Worm (Caenorhabditis elegans) whole organism, L1 larva: ENCODE data around the gene srv-5.

Source experiments
- C04F5.9 ChIP-seq: sonication (generic microtip); optimal IDR thresholded peaks from 2 replicates; lab custom pipeline; 2016; ENCODE audit warnings: missing genetic modification characterization, missing compliant biosample characterization
- F16B12.6 ChIP-seq: fragments of 150-350 bp; optimal IDR thresholded peaks from 2 replicates; lab custom pipeline; 2014; ENCODE audit warnings: missing biosample characterization, missing genetic modification characterization
- ama-1 ChIP-seq: fragments of 150-350 bp; optimal IDR thresholded peaks from 2 replicates; lab custom pipeline; 2014
- blmp-1 ChIP-seq: fragments of 150-350 bp; optimal IDR thresholded peaks from 2 replicates; lab custom pipeline; 2014; ENCODE audit warnings: missing biosample characterization, missing genetic modification characterization
- ceh-88 ChIP-seq: fragments of 200-800 bp; sonication (Bioruptor generic); IDR thresholded peaks from 2 replicates; pipeline ENCODE4 v1.3.6; 2022; ENCODE audit warnings: missing genetic modification characterization, missing compliant biosample characterization
- ces-1 ChIP-seq: fragments of 150-350 bp; optimal IDR thresholded peaks from 2 replicates; lab custom pipeline; 2014; ENCODE audit warnings: missing biosample characterization, missing genetic modification reagents, missing genetic modification characterization
- efl-3 ChIP-seq: fragments of 200-800 bp; sonication (Bioruptor generic); optimal IDR thresholded peaks from 2 replicates; lab custom pipeline; 2018; ENCODE audit warnings: mild to moderate bottlenecking, missing genetic modification characterization, missing compliant biosample characterization
- elt-2 ChIP-seq: sonication (generic microtip); optimal IDR thresholded peaks from 2 replicates; lab custom pipeline; 2016; ENCODE audit warnings: missing genetic modification characterization, mild to moderate bottlenecking, inconsistent platforms, missing compliant biosample characterization, missing genetic modification reagents
- fkh-10 ChIP-seq: sonication (generic microtip); optimal IDR thresholded peaks from 2 replicates; lab custom pipeline; 2017; ENCODE audit warnings: missing biosample characterization, missing genetic modification reagents, missing genetic modification characterization
- fos-1 ChIP-seq: fragments of 150-350 bp; optimal IDR thresholded peaks from 2 replicates; lab custom pipeline; 2014; ENCODE audit warnings: missing biosample characterization, missing genetic modification characterization
- grh-1 ChIP-seq: fragments of 200-800 bp; sonication (Bioruptor generic); IDR thresholded peaks from 2 replicates; pipeline ENCODE4 v1.3.6; 2022; ENCODE audit warnings: missing genetic modification reagents, missing genetic modification characterization, missing compliant biosample characterization
- irx-1 ChIP-seq: sonication (generic microtip); optimal IDR thresholded peaks from 2 replicates; lab custom pipeline; 2016; ENCODE audit warnings: missing genetic modification characterization, missing compliant biosample characterization
- isw-1 ChIP-seq: fragments of 200-800 bp; sonication (Bioruptor generic); IDR thresholded peaks from 2 replicates; pipeline ENCODE4 v1.3.6; 2022; ENCODE audit warnings: missing genetic modification characterization, missing compliant biosample characterization
- lin-14 ChIP-seq: fragments of 200-800 bp; sonication (Bioruptor generic); optimal IDR thresholded peaks from 2 replicates; lab custom pipeline; 2018; ENCODE audit warnings: mild to moderate bottlenecking, missing genetic modification characterization, moderate library complexity, missing compliant biosample characterization
- lin-15B ChIP-seq: fragments of 150-350 bp; sonication (generic microtip); optimal IDR thresholded peaks from 3 replicates; lab custom pipeline; 2014; ENCODE audit warnings: missing biosample characterization, missing genetic modification characterization
- lin-35 ChIP-seq, 2 experiments: fragments of 150-350 bp; optimal IDR thresholded peaks; 2 replicates each; lab custom pipeline; 2014; ENCODE audit warnings: missing biosample characterization in 2 of 2, missing genetic modification characterization in 2 of 2, missing genetic modification reagents in 2 of 2
- lin-39 ChIP-seq: fragments of 150-350 bp; optimal IDR thresholded peaks from 2 replicates; lab custom pipeline; 2014; ENCODE audit warnings: missing biosample characterization, missing genetic modification reagents, missing genetic modification characterization
- lir-3 ChIP-seq: sonication (generic microtip); optimal IDR thresholded peaks from 2 replicates; lab custom pipeline; 2016; ENCODE audit warnings: mild to moderate bottlenecking, missing genetic modification characterization, moderate library complexity, missing compliant biosample characterization; ENCODE audit not compliant: poor library complexity
- lsy-2 ChIP-seq, 2 experiments: fragments of 150-350 bp; optimal IDR thresholded peaks; 2 replicates each; lab custom pipeline; 2014; ENCODE audit warnings: missing biosample characterization in 2 of 2, missing genetic modification characterization in 2 of 2
- mdl-1 ChIP-seq, 2 experiments: fragments of 150-350 bp; optimal IDR thresholded peaks; 2 replicates each; lab custom pipeline; 2014 to 2017; ENCODE audit warnings: missing biosample characterization in 2 of 2, missing genetic modification characterization in 2 of 2, inconsistent platforms in 1 of 2
- mef-2 ChIP-seq: fragments of 150-350 bp; optimal IDR thresholded peaks from 2 replicates; lab custom pipeline; 2014; ENCODE audit warnings: missing biosample characterization, missing genetic modification characterization
- mep-1 ChIP-seq: fragments of 150-350 bp; optimal IDR thresholded peaks from 2 replicates; lab custom pipeline; 2014; ENCODE audit warnings: missing biosample characterization, missing genetic modification characterization
- nhr-12 ChIP-seq: sonication (generic microtip); optimal IDR thresholded peaks from 2 replicates; lab custom pipeline; 2017; ENCODE audit warnings: missing biosample characterization, missing genetic modification characterization
- nhr-20 ChIP-seq: sonication (generic microtip); optimal IDR thresholded peaks from 2 replicates; lab custom pipeline; 2016; ENCODE audit warnings: mild to moderate bottlenecking, missing genetic modification characterization, missing compliant biosample characterization
- nhr-47 ChIP-seq: sonication (generic microtip); optimal IDR thresholded peaks from 2 replicates; lab custom pipeline; 2016; ENCODE audit warnings: mild to moderate bottlenecking, missing genetic modification characterization, moderate library complexity, missing compliant biosample characterization
- nhr-71 ChIP-seq: sonication (generic microtip); optimal IDR thresholded peaks from 2 replicates; lab custom pipeline; 2016; ENCODE audit warnings: mild to moderate bottlenecking, missing genetic modification characterization, moderate library complexity, missing compliant biosample characterization
- nhr-76 ChIP-seq: sonication (generic microtip); optimal IDR thresholded peaks from 2 replicates; lab custom pipeline; 2017; ENCODE audit warnings: missing biosample characterization, missing genetic modification characterization
- nhr-77 ChIP-seq: fragments of 150-350 bp; optimal IDR thresholded peaks from 2 replicates; lab custom pipeline; 2014; ENCODE audit warnings: missing biosample characterization, missing genetic modification characterization
- nhr-85 ChIP-seq: sonication (generic microtip); peaks from one replicate; lab custom pipeline; 2016; ENCODE audit warnings: missing genetic modification characterization, inconsistent platforms, missing compliant biosample characterization
- pag-3 ChIP-seq: sonication (generic microtip); optimal IDR thresholded peaks from 2 replicates; lab custom pipeline; 2017; ENCODE audit warnings: missing genetic modification characterization, mild to moderate bottlenecking, missing compliant biosample characterization, antibody characterized with exemption, borderline replicate concordance; ENCODE audit not compliant: insufficient read depth
- pax-3 ChIP-seq: fragments of 200-800 bp; sonication (Bioruptor generic); optimal IDR thresholded peaks from 2 replicates; lab custom pipeline; 2018; ENCODE audit warnings: mild to moderate bottlenecking, missing genetic modification characterization, moderate library complexity, missing compliant biosample characterization
- rnt-1 ChIP-seq: sonication (generic microtip); optimal IDR thresholded peaks from 2 replicates; lab custom pipeline; 2016; ENCODE audit warnings: mild to moderate bottlenecking, missing genetic modification characterization, moderate library complexity, missing compliant biosample characterization
- skn-1 ChIP-seq: fragments of 150-350 bp; optimal IDR thresholded peaks from 2 replicates; lab custom pipeline; 2014; ENCODE audit warnings: missing biosample characterization, missing genetic modification characterization
- snpc-4 ChIP-seq: fragments of 150-350 bp; optimal IDR thresholded peaks from 2 replicates; lab custom pipeline; 2014; ENCODE audit warnings: missing biosample characterization, missing genetic modification characterization
- snu-23 ChIP-seq: sonication (generic microtip); optimal IDR thresholded peaks from 2 replicates; lab custom pipeline; 2016; ENCODE audit warnings: missing genetic modification characterization, missing compliant biosample characterization
- swsn-7 ChIP-seq: sonication (generic microtip); optimal IDR thresholded peaks from 2 replicates; lab custom pipeline; 2016; ENCODE audit warnings: missing genetic modification characterization, missing compliant biosample characterization
- tbx-2 ChIP-seq: sonication (generic microtip); optimal IDR thresholded peaks from 2 replicates; lab custom pipeline; 2016; ENCODE audit warnings: missing genetic modification characterization, missing compliant biosample characterization
- xbp-1 ChIP-seq: sonication (generic microtip); optimal IDR thresholded peaks from 2 replicates; lab custom pipeline; 2016; ENCODE audit warnings: missing genetic modification characterization, missing compliant biosample characterization
- ztf-11 ChIP-seq, 2 experiments: sonication (generic microtip); optimal IDR thresholded peaks; 2 replicates each; lab custom pipeline; 2016 to 2017; ENCODE audit warnings: missing genetic modification characterization in 2 of 2, missing biosample characterization in 1 of 2, missing compliant biosample characterization in 1 of 2

srv-5 gene

ce11 chrX:4265283-4265907 is 13.2 kb downstream of the srv-5 start, which contains the start of gene coel-1 (continued):
- TF ChIP-seq lin-14 (GFP tag; lab: Kevin White, UChicago), result peak; percentile 82
- TF ChIP-seq nhr-76, result no peak
- TF ChIP-seq skn-1 (tag; lab: Kevin White, UChicago), result peak; percentile 32

ce11 chrX:4266178-4266931 is 14.2 kb downstream of the srv-5 start:
- TF ChIP-seq grh-1 (GFP tag; lab: Robert Waterston, UW) (no peak), lin-39 (tag; lab: Kevin White, UChicago) (peak; percentile 35), ceh-88 (GFP tag; lab: Robert Waterston, UW) (no peak), lin-14 (GFP tag; lab: Kevin White, UChicago) (peak; percentile 53), snpc-4 (tag; lab: Kevin White, UChicago) (no peak), mep-1 (tag; lab: Kevin White, UChicago) (peak; percentile 3), isw-1 (GFP tag; lab: Robert Waterston, UW) (no peak), nhr-85 (tag; lab: Kevin White, UChicago) (peak; percentile 38), lin-15B (no peak), blmp-1 (tag; lab: Kevin White, UChicago) (peak; percentile 89), nhr-20 (tag; lab: Kevin White, UChicago) (peak; percentile 46), lsy-2 (tag; optimal IDR thresholded peaks at IDR 0.05; lab: Kevin White, UChicago) (peak in 1 of 2 experiments; percentile 9), ces-1 (GFP tag; lab: Kevin White, UChicago) (no peak), fkh-10 (GFP tag; lab: Kevin White, UChicago) (no peak), snu-23 (peak; percentile 16), ama-1 (lab: Kevin White, UChicago) (no peak), lin-35 (GFP tag; optimal IDR thresholded peaks at IDR 0.05; lab: Kevin White, UChicago) (peak in 1 of 2 experiments; percentile 64), elt-2 (peak; percentile 26), nhr-71 (tag; lab: Kevin White, UChicago) (peak; percentile 71), xbp-1 (tag; lab: Kevin White, UChicago) (peak; percentile 2), ztf-11 (tag; optimal IDR thresholded peaks at IDR 0.05; lab: Kevin White, UChicago) (no peak), tbx-2 (tag; lab: Kevin White, UChicago) (no peak), rnt-1 (peak; percentile 45), mdl-1 (tag; optimal IDR thresholded peaks at IDR 0.05; lab: Kevin White, UChicago) (peak in 1 of 2 experiments; percentile 38)

DNA sequence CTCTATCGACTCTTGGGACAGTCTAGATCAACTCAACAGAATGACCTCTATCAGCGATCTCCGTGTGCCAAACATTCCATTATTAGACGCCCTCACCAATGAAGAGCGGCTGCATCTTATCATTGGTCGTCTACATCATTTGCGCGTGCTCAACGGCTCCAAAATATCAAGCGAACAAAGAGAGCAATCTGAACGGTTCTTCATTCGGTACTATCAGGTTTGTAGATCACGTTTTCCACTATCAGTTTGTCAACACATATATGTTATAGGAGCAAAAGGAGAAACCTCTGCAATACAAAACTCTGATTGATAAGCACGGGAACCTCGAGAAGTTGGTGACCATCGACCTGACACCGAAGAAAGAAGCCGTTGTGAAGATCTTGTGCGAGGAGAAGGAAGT is 16.2 kb downstream of the srv-5 start:
- TF ChIP-seq elt-2 (peak; percentile 43), efl-3 (GFP tag; lab: Kevin White, UChicago) (no peak)
- TF ChIP-seq, all 84 proteins: peak for 1

DNA sequence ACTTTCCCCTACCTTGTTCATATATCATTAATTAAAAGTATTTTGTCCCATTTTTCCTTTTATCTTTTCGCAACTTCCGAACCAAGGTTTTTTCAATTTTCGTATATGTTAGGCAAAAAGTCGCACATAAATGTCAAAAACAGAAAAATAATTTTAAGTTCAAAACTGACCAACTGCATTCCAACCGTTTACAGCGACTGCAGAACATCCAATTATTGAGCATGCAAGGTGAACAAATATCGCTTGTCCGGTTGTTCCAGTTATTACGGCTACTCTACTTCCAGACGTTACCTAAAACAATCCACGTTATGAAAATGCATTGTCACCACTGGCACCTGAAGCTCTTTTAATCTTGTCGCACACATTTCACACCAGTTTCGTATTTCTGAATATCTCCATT is 21.5 kb downstream of the srv-5 start, which contains the start of gene C52B9.10:
Gene C52B9.10, plus strand, starts transcription at position 301 of the 400 bp plus-strand sequence.
- TF ChIP-seq fos-1, result no peak
- TF ChIP-seq ama-1 (lab: Kevin White, UChicago), result no peak
- no peak for TF ChIP-seq ceh-88 (GFP tag; lab: Robert Waterston, UW)
- TF ChIP-seq mef-2 (tag; lab: Kevin White, UChicago), result no peak
- no peak for TF ChIP-seq efl-3 (GFP tag; lab: Kevin White, UChicago)

ce11 chrX:4274116-4274515 is 22.0 kb downstream of the srv-5 start, which contains the start of gene mec-18:
Gene mec-18 (minus strand): TSS chrX:4274216.
- no peak for TF ChIP-seq nhr-77 (tag; lab: Kevin White, UChicago)
- no peak for TF ChIP-seq lir-3 (tag; lab: Kevin White, UChicago)
- no peak for TF ChIP-seq rnt-1
- TF ChIP-seq nhr-47, result no peak
- no peak for TF ChIP-seq nhr-20 (tag; lab: Kevin White, UChicago)
- no peak for TF ChIP-seq tbx-2 (tag; lab: Kevin White, UChicago)
- no peak for TF ChIP-seq skn-1 (tag; lab: Kevin White, UChicago)
- TF ChIP-seq F16B12.6 (tag; lab: Kevin White, UChicago), result no peak
- TF ChIP-seq ztf-11 (tag; optimal IDR thresholded peaks at IDR 0.05; lab: Kevin White, UChicago), result no peak
- no peak for TF ChIP-seq nhr-12 (tag; lab: Kevin White, UChicago)
- TF ChIP-seq mdl-1 (tag; optimal IDR thresholded peaks at IDR 0.05; lab: Kevin White, UChicago), result no peak
- no peak for TF ChIP-seq C04F5.9
- TF ChIP-seq ces-1 (GFP tag; lab: Kevin White, UChicago), result no peak
- no peak for TF ChIP-seq irx-1 (tag; lab: Kevin White, UChicago)
- TF ChIP-seq swsn-7, result no peak
- TF ChIP-seq pax-3, result no peak
- no peak for TF ChIP-seq pag-3
- no peak for TF ChIP-seq ceh-88 (GFP tag; lab: Robert Waterston, UW)
